Worm (Caenorhabditis elegans): Measurements from ENCODE around the gene srh-170.

ce11 chrV:15412625-15413024, 24.0 kb upstream of the srh-170 start, which contains the start of gene srbc-63:
- no peak for TF ChIP-seq ceh-14 (tag; optimal IDR thresholded peaks at IDR 0.05)
- no peak for TF ChIP-seq tbx-7 (tag; optimal IDR thresholded peaks at IDR 0.05)
- no peak for TF ChIP-seq ama-1 (optimal IDR thresholded peaks at IDR 0.05)
- no peak for TF ChIP-seq sdc-2 (tag; optimal IDR thresholded peaks at IDR 0.05)
- TF ChIP-seq pag-3 (tag; optimal IDR thresholded peaks at IDR 0.05; ENCODE audit: borderline replicate concordance) = no peak
- no peak for TF ChIP-seq ttx-3 (tag; optimal IDR thresholded peaks at IDR 0.05)
- TF ChIP-seq tbx-2 (tag; optimal IDR thresholded peaks at IDR 0.05) = no peak
- no peak for TF ChIP-seq sox-4 (tag; optimal IDR thresholded peaks at IDR 0.05)
- no peak for TF ChIP-seq npax-4 (tag; optimal IDR thresholded peaks at IDR 0.05)
